Worm (Caenorhabditis elegans): ENCODE measurements around the gene dgat-2.

The dgat-2 gene

ce11 chrV:17683290-17683689, 23.2 kb downstream of the dgat-2 start:
- TF ChIP-seq ztf-4 (tag; optimal IDR thresholded peaks at IDR 0.05) = no peak
- no peak for TF ChIP-seq eor-1 (tag; optimal IDR thresholded peaks at IDR 0.05)
- no peak for TF ChIP-seq nhr-25 (tag; optimal IDR thresholded peaks at IDR 0.05)
- TF ChIP-seq elt-1 (tag; optimal IDR thresholded peaks at IDR 0.05) = no peak
- TF ChIP-seq nhr-237 (tag; optimal IDR thresholded peaks at IDR 0.05) = no peak
- no peak for TF ChIP-seq snpc-4 (tag; optimal IDR thresholded peaks at IDR 0.05)
- TF ChIP-seq lin-39 (tag; optimal IDR thresholded peaks at IDR 0.05) = no peak
- TF ChIP-seq skn-1 (tag; optimal IDR thresholded peaks at IDR 0.05) = no peak

- TF ChIP-seq ceh-28 (tag; optimal IDR thresholded peaks at IDR 0.05) (no peak), nhr-67 (tag; optimal IDR thresholded peaks at IDR 0.05) (no peak), ceh-16 (tag; optimal IDR thresholded peaks at IDR 0.05) (no peak), nhr-12 (tag; optimal IDR thresholded peaks at IDR 0.05) (no peak), elt-2 (tag; optimal IDR thresholded peaks at IDR 0.05) (no peak), ceh-82 (tag; optimal IDR thresholded peaks at IDR 0.05) (no peak), daf-12 (tag; optimal IDR thresholded peaks at IDR 0.05) (no peak), ZK546.5 (tag; optimal IDR thresholded peaks at IDR 0.05) (no peak), nhr-43 (tag; optimal IDR thresholded peaks at IDR 0.05; ENCODE audit: poor library complexity, severe bottlenecking) (no peak), elt-3 (tag; optimal IDR thresholded peaks at IDR 0.05) (no peak), ceh-9 (tag; optimal IDR thresholded peaks at IDR 0.05) (no peak), pqm-1 (tag; optimal IDR thresholded peaks at IDR 0.05) (no peak), lsy-12 (tag; optimal IDR thresholded peaks at IDR 0.05) (no peak), fkh-2 (tag; optimal IDR thresholded peaks at IDR 0.05) (no peak), jun-1 (tag; optimal IDR thresholded peaks at IDR 0.05) (no peak), eor-1 (tag; optimal IDR thresholded peaks at IDR 0.05) (no peak), sea-2 (GFP tag; optimal IDR thresholded peaks at IDR 0.05) (no peak), ztf-11 (tag; optimal IDR thresholded peaks at IDR 0.05) (no peak)
Measured at ce11 chrV:17683763-17684162, 23.7 kb downstream of the dgat-2 start, which contains the start of gene F59A1.15. F59A1.15 (minus strand) TSS chrV:17683863.

ce11 chrV:17684857-17685256, 24.8 kb downstream of the dgat-2 start, which contains the start of the genes F59A1.16 and F59A1.6:
F59A1.16 (minus strand) TSS chrV:17684957.
F59A1.6 (plus strand) TSS chrV:17685141.
- TF ChIP-seq ceh-28 (tag; optimal IDR thresholded peaks at IDR 0.05) (no peak), aly-2 (tag; optimal IDR thresholded peaks at IDR 0.05) (no peak), nhr-23 (tag; optimal IDR thresholded peaks at IDR 0.05) (no peak), fkh-10 (GFP tag; optimal IDR thresholded peaks at IDR 0.05) (no peak), eor-1 (tag; optimal IDR thresholded peaks at IDR 0.05) (no peak), unc-62 (GFP tag; optimal IDR thresholded peaks at IDR 0.05) (no peak), hmg-11 (tag; optimal IDR thresholded peaks at IDR 0.05) (no peak), egl-5 (tag; optimal IDR thresholded peaks at IDR 0.05) (no peak), unc-39 (tag; optimal IDR thresholded peaks at IDR 0.05) (no peak), ceh-9 (tag; optimal IDR thresholded peaks at IDR 0.05) (no peak), nhr-43 (tag; optimal IDR thresholded peaks at IDR 0.05; ENCODE audit: poor library complexity, severe bottlenecking) (no peak), nhr-12 (tag; optimal IDR thresholded peaks at IDR 0.05) (no peak), lin-15B (tag; optimal IDR thresholded peaks at IDR 0.05) (no peak), elt-1 (tag; optimal IDR thresholded peaks at IDR 0.05) (no peak), ceh-16 (tag; optimal IDR thresholded peaks at IDR 0.05) (no peak), elt-3 (tag; optimal IDR thresholded peaks at IDR 0.05) (no peak), nhr-11 (tag; optimal IDR thresholded peaks at IDR 0.05) (no peak), jun-1 (tag; optimal IDR thresholded peaks at IDR 0.05) (no peak)

ce11 chrV:17686852-17687251, 26.7 kb downstream of the dgat-2 start, which contains the start of gene F59A1.18:
F59A1.18 (minus strand) TSS chrV:17686952.
- TF ChIP-seq mml-1 (tag; optimal IDR thresholded peaks at IDR 0.05) (no peak), nhr-11 (tag; optimal IDR thresholded peaks at IDR 0.05) (no peak), R02D3.7 (tag; optimal IDR thresholded peaks at IDR 0.05) (no peak), nhr-237 (tag; optimal IDR thresholded peaks at IDR 0.05) (no peak), elt-2 (tag; optimal IDR thresholded peaks at IDR 0.05) (no peak), pqm-1 (tag; optimal IDR thresholded peaks at IDR 0.05) (no peak), nhr-25 (tag; optimal IDR thresholded peaks at IDR 0.05) (no peak), nhr-76 (tag; optimal IDR thresholded peaks at IDR 0.05) (no peak), daf-12 (tag; optimal IDR thresholded peaks at IDR 0.05) (no peak), pha-4 (tag; optimal IDR thresholded peaks at IDR 0.05) (no peak)
